Fruit fly (Drosophila melanogaster) whole organism, embryonic: ENCODE measurements around the gene CG14024.

Source experiments
- Adf1 ChIP-seq: fragments of 200-800 bp; sonication (Bioruptor generic); IDR thresholded peaks from 2 replicates; pipeline ENCODE4 v1.3.6; 2022; ENCODE audit warnings: missing biosample characterization, missing genetic modification characterization
- Bgb ChIP-seq: fragments of 200-800 bp; sonication (Bioruptor generic); IDR thresholded peaks from 2 replicates; pipeline ENCODE4 v1.3.6; 2022; ENCODE audit warnings: missing biosample characterization, missing genetic modification characterization; ENCODE audit not compliant: partially characterized antibody
- CG10274 ChIP-seq: fragments of 200-800 bp; sonication (Bioruptor generic); optimal IDR thresholded peaks from 3 replicates; lab custom pipeline; 2017; ENCODE audit warnings: missing biosample characterization, mild to moderate bottlenecking, missing genetic modification characterization
- CG1233 ChIP-seq: fragments of 200-800 bp; sonication (Bioruptor generic); optimal IDR thresholded peaks from 4 replicates; lab custom pipeline; 2018; ENCODE audit warnings: missing biosample characterization, mild to moderate bottlenecking, missing genetic modification characterization
- CG13287 ChIP-seq: fragments of 200-800 bp; sonication (Bioruptor generic); IDR thresholded peaks from 2 replicates; pipeline ENCODE4 v1.3.6; 2022; ENCODE audit warnings: missing biosample characterization, missing genetic modification characterization; ENCODE audit not compliant: partially characterized antibody
- CG14014 ChIP-seq: fragments of 200-800 bp; sonication (Bioruptor generic); IDR thresholded peaks from 2 replicates; pipeline ENCODE4 v1.3.6; 2022; ENCODE audit warnings: missing biosample characterization, missing genetic modification characterization
- CG15479 ChIP-seq: fragments of 200-800 bp; sonication (Bioruptor generic); optimal IDR thresholded peaks from 3 replicates; lab custom pipeline; 2019; ENCODE audit warnings: missing biosample characterization, mild to moderate bottlenecking, missing genetic modification characterization, moderate library complexity
- CG1832 ChIP-seq: fragments of 200-800 bp; sonication (Bioruptor generic); optimal IDR thresholded peaks from 2 replicates; lab custom pipeline; 2017; ENCODE audit warnings: missing biosample characterization, mild to moderate bottlenecking, missing genetic modification characterization, inconsistent platforms
- CG18619 ChIP-seq: fragments of 200-800 bp; sonication (Bioruptor generic); optimal IDR thresholded peaks from 3 replicates; lab custom pipeline; 2017; ENCODE audit warnings: missing biosample characterization, mild to moderate bottlenecking, missing genetic modification characterization
- CG2712 ChIP-seq: fragments of 200-800 bp; optimal IDR thresholded peaks from 3 replicates; lab custom pipeline; 2019; ENCODE audit warnings: missing biosample characterization, mild to moderate bottlenecking, missing genetic modification characterization, moderate library complexity
- CG2875 ChIP-seq: fragments of 200-800 bp; sonication (Bioruptor generic); optimal IDR thresholded peaks from 2 replicates; lab custom pipeline; 2017; ENCODE audit warnings: missing biosample characterization, mild to moderate bottlenecking, missing genetic modification characterization, missing genetic modification reagents
- CG32532 ChIP-seq: fragments of 200-800 bp; sonication (Bioruptor generic); IDR thresholded peaks from 2 replicates; pipeline ENCODE4 v1.3.6; 2022; ENCODE audit warnings: missing biosample characterization, missing genetic modification characterization
- CG34376 ChIP-seq: fragments of 200-800 bp; sonication (Bioruptor generic); optimal IDR thresholded peaks from 2 replicates; lab custom pipeline; 2018; ENCODE audit warnings: missing biosample characterization, mild to moderate bottlenecking, missing genetic modification characterization
- CG3847 ChIP-seq: fragments of 200-800 bp; sonication (Bioruptor generic); IDR thresholded peaks from 2 replicates; pipeline ENCODE4 v1.3.6; 2022; ENCODE audit warnings: missing biosample characterization, missing genetic modification characterization
- CG4328 ChIP-seq: fragments of 200-800 bp; sonication (Bioruptor generic); optimal IDR thresholded peaks from 3 replicates; lab custom pipeline; 2017; ENCODE audit warnings: missing biosample characterization, missing genetic modification reagents, missing genetic modification characterization
- CG5180 ChIP-seq: fragments of 200-800 bp; sonication (Bioruptor generic); optimal IDR thresholded peaks from 3 replicates; lab custom pipeline; 2017; ENCODE audit warnings: missing biosample characterization, missing genetic modification characterization, mild to moderate bottlenecking, moderate library complexity, missing genetic modification reagents
- CG6683 ChIP-seq: fragments of 200-800 bp; sonication (Bioruptor generic); optimal IDR thresholded peaks from 2 replicates; lab custom pipeline; 2017; ENCODE audit warnings: missing biosample characterization, mild to moderate bottlenecking, missing genetic modification characterization, missing genetic modification reagents
- CG6791 ChIP-seq: fragments of 200-800 bp; sonication (Bioruptor generic); IDR thresholded peaks from 3 replicates; pipeline ENCODE4 v1.3.6; 2022; ENCODE audit warnings: missing biosample characterization, missing genetic modification characterization; ENCODE audit not compliant: partially characterized antibody
- CG6813 ChIP-seq: fragments of 200-800 bp; sonication (Bioruptor generic); optimal IDR thresholded peaks from 2 replicates; lab custom pipeline; 2017; ENCODE audit warnings: missing biosample characterization, missing genetic modification characterization, mild to moderate bottlenecking, moderate library complexity, missing genetic modification reagents
- CG7987 ChIP-seq: fragments of 200-800 bp; sonication (Bioruptor generic); optimal IDR thresholded peaks from 2 replicates; lab custom pipeline; 2018; ENCODE audit warnings: missing biosample characterization, mild to moderate bottlenecking, missing genetic modification characterization, moderate library complexity
- Dbx ChIP-seq: fragments of 200-800 bp; sonication (Bioruptor generic); IDR thresholded peaks from 3 replicates; pipeline ENCODE4 v1.3.6; 2022; ENCODE audit warnings: missing biosample characterization, missing genetic modification characterization
- Ets65A ChIP-seq: fragments of 200-800 bp; sonication (Bioruptor generic); peaks from one replicate; lab custom pipeline; 2016; ENCODE audit warnings: missing biosample characterization, missing genetic modification characterization
- Hsf ChIP-seq: fragments of 200-800 bp; sonication (Bioruptor generic); optimal IDR thresholded peaks from 3 replicates; lab custom pipeline; 2016; ENCODE audit warnings: missing biosample characterization, missing genetic modification characterization
- Med ChIP-seq: fragments of 200-800 bp; sonication (Bioruptor generic); peaks from one replicate; lab custom pipeline; 2016; ENCODE audit warnings: missing biosample characterization, missing genetic modification characterization, mild to moderate bottlenecking, inconsistent platforms, moderate library complexity
- Mrtf ChIP-seq: fragments of 200-800 bp; sonication (Bioruptor generic); IDR thresholded peaks from 3 replicates; pipeline ENCODE4 v1.3.6; 2022; ENCODE audit warnings: missing biosample characterization, missing genetic modification characterization
- Nf-YC ChIP-seq: fragments of 200-800 bp; optimal IDR thresholded peaks from 3 replicates; lab custom pipeline; 2019; ENCODE audit warnings: missing biosample characterization, mild to moderate bottlenecking, missing genetic modification characterization, moderate library complexity
- Pdp1 ChIP-seq, 2 experiments: fragments of 200-800 bp; sonication (Bioruptor generic); optimal IDR thresholded peaks; 3 replicates each; lab custom pipeline; 2016; ENCODE audit warnings: missing biosample characterization in 2 of 2, missing genetic modification characterization in 2 of 2, mild to moderate bottlenecking in 1 of 2, moderate library complexity in 1 of 2
- Xbp1 ChIP-seq: fragments of 200-800 bp; sonication (Bioruptor generic); optimal IDR thresholded peaks from 3 replicates; lab custom pipeline; 2016; ENCODE audit warnings: missing biosample characterization, mild to moderate bottlenecking, missing genetic modification characterization
- bbx ChIP-seq: fragments of 200-800 bp; sonication (Bioruptor generic); IDR thresholded peaks from 2 replicates; pipeline ENCODE4 v1.3.6; 2022; ENCODE audit warnings: missing biosample characterization, missing genetic modification characterization; ENCODE audit not compliant: partially characterized antibody
- bowl ChIP-seq: fragments of 200-800 bp; sonication (Bioruptor generic); IDR thresholded peaks from 2 replicates; pipeline ENCODE4 v1.3.6; 2022; ENCODE audit warnings: missing biosample characterization, missing genetic modification characterization
- cas ChIP-seq: fragments of 200-800 bp; sonication (Bioruptor generic); IDR thresholded peaks from 2 replicates; pipeline ENCODE4 v1.3.6; 2022; ENCODE audit warnings: missing biosample characterization, missing genetic modification characterization
- chm ChIP-seq: fragments of 200-800 bp; sonication (Bioruptor generic); IDR thresholded peaks from 2 replicates; pipeline ENCODE4 v1.3.6; 2022; ENCODE audit warnings: missing biosample characterization, missing genetic modification characterization
- crol ChIP-seq: fragments of 200-800 bp; sonication (Bioruptor generic); IDR thresholded peaks from 2 replicates; pipeline ENCODE4 v1.3.6; 2022; ENCODE audit warnings: missing biosample characterization, missing genetic modification characterization
- danr ChIP-seq: fragments of 200-800 bp; sonication (Bioruptor generic); IDR thresholded peaks from 2 replicates; pipeline ENCODE4 v1.3.6; 2022; ENCODE audit warnings: missing biosample characterization, missing genetic modification characterization
- ewg ChIP-seq: fragments of 200-800 bp; sonication (Bioruptor generic); optimal IDR thresholded peaks from 3 replicates; lab custom pipeline; 2017; ENCODE audit warnings: mild to moderate bottlenecking, missing biosample characterization, missing genetic modification reagents, missing genetic modification characterization
- eyg ChIP-seq: fragments of 200-800 bp; sonication (Bioruptor generic); optimal IDR thresholded peaks from 3 replicates; lab custom pipeline; 2016; ENCODE audit warnings: missing biosample characterization, missing genetic modification characterization
- ftz-f1 ChIP-seq: fragments of 200-800 bp; sonication (Bioruptor generic); optimal IDR thresholded peaks from 2 replicates; lab custom pipeline; 2016; ENCODE audit warnings: missing biosample characterization, missing genetic modification characterization
- kay ChIP-seq: fragments of 200-800 bp; sonication (Bioruptor generic); optimal IDR thresholded peaks from 2 replicates; lab custom pipeline; 2016; ENCODE audit warnings: missing biosample characterization, missing genetic modification characterization
- kni ChIP-seq: fragments of 200-800 bp; sonication (Bioruptor generic); optimal IDR thresholded peaks from 3 replicates; lab custom pipeline; 2017; ENCODE audit warnings: mild to moderate bottlenecking, missing biosample characterization, missing genetic modification reagents, missing genetic modification characterization
- knrl ChIP-seq: fragments of 200-800 bp; sonication (Bioruptor generic); IDR thresholded peaks from 3 replicates; pipeline ENCODE4 v1.3.6; 2022; ENCODE audit warnings: missing biosample characterization, missing genetic modification characterization; ENCODE audit not compliant: partially characterized antibody
- nmo ChIP-seq: fragments of 200-800 bp; sonication (Bioruptor generic); optimal IDR thresholded peaks from 2 replicates; lab custom pipeline; 2018; ENCODE audit warnings: missing biosample characterization, mild to moderate bottlenecking, missing genetic modification characterization, moderate library complexity
- pan ChIP-seq, 4 experiments: fragments of >200 bp in 3 of 4; fragments of 200-800 bp in 1 of 4; sonication (Bioruptor generic) in 1 of 4; optimal IDR thresholded peaks in 3 of 4; IDR thresholded peaks in 1 of 4; 2 replicates each; pipeline versions ENCODE4 v1.3.6 to Lab custom; 2017 to 2022; ENCODE audit warnings: missing biosample characterization in 2 of 4, missing genetic modification characterization in 2 of 4, mixed read lengths in 1 of 4
- phol ChIP-seq: fragments of 200-800 bp; sonication (Bioruptor generic); optimal IDR thresholded peaks from 3 replicates; lab custom pipeline; 2018; ENCODE audit warnings: missing biosample characterization, mild to moderate bottlenecking, missing genetic modification characterization, moderate library complexity
- rib ChIP-seq: fragments of 200-800 bp; sonication (Bioruptor generic); IDR thresholded peaks from 2 replicates; pipeline ENCODE4 v1.3.6; 2022; ENCODE audit warnings: missing biosample characterization, missing genetic modification characterization
- sens ChIP-seq: fragments of 200-800 bp; sonication (Bioruptor generic); peaks from one replicate; lab custom pipeline; 2016; ENCODE audit warnings: missing biosample characterization, missing genetic modification characterization
- sna ChIP-seq: fragments of 200-800 bp; sonication (Bioruptor generic); IDR thresholded peaks from 2 replicates; pipeline ENCODE4 v1.3.6; 2022; ENCODE audit warnings: missing biosample characterization, missing genetic modification characterization; ENCODE audit not compliant: partially characterized antibody
- sob ChIP-seq: fragments of 200-800 bp; sonication (Bioruptor generic); IDR thresholded peaks from 2 replicates; pipeline ENCODE4 v1.3.6; 2022; ENCODE audit warnings: missing biosample characterization, missing genetic modification characterization

Gene CG14024

dm6 chr2L:5309369-5309768 is 5.3 kb downstream of the CG14024 start:
- TF ChIP-seq Ets65A (GFP tag; lab: Kevin White, UChicago), result peak; percentile 92
- TF ChIP-seq Med, result peak; percentile 39
- no peak for TF ChIP-seq knrl
- no peak for TF ChIP-seq ewg (GFP tag; lab: Kevin White, UChicago)
- no peak for TF ChIP-seq CG1233 (GFP tag; lab: Kevin White, UChicago)
- TF ChIP-seq sens (GFP tag; lab: Kevin White, UChicago), result peak; percentile 35
- no peak for TF ChIP-seq kay (GFP tag; lab: Kevin White, UChicago)
- no peak for TF ChIP-seq bowl (GFP tag; lab: Robert Waterston, UW)
- no peak for TF ChIP-seq CG5180 (GFP tag; lab: Kevin White, UChicago)
- TF ChIP-seq CG3847 (GFP tag; lab: Robert Waterston, UW), result no peak
- TF ChIP-seq cas (GFP tag; lab: Robert Waterston, UW), result no peak
- TF ChIP-seq CG14014 (GFP tag; lab: Robert Waterston, UW), result no peak
- no peak for TF ChIP-seq CG10274 (GFP tag; lab: Kevin White, UChicago)
- TF ChIP-seq danr (GFP tag; lab: Robert Waterston, UW), result no peak
- TF ChIP-seq chm (GFP tag; lab: Robert Waterston, UW), result no peak
- no peak for TF ChIP-seq CG6683 (GFP tag; lab: Kevin White, UChicago)
- no peak for TF ChIP-seq eyg (GFP tag; lab: Kevin White, UChicago)
- TF ChIP-seq Hsf (GFP tag; lab: Kevin White, UChicago), result no peak

- TF ChIP-seq Nf-YC (tag; lab: Kevin White, UChicago) (peak; percentile 18), CG2712 (no peak), CG34376 (GFP tag; lab: Kevin White, UChicago) (no peak), crol (peak; percentile 85), kni (GFP tag; lab: Kevin White, UChicago) (peak; percentile 42), Xbp1 (no peak), sob (GFP tag; lab: Robert Waterston, UW) (peak; percentile 31; the same call in 1 of the 2 replicates), CG2875 (GFP tag; lab: Kevin White, UChicago) (peak; percentile 13), Bgb (GFP tag; lab: Robert Waterston, UW) (peak; percentile 21; the same call in 1 of the 2 replicates), CG13287 (GFP tag; lab: Robert Waterston, UW) (peak; percentile 9; the same call in 1 of the 2 replicates), rib (GFP tag; lab: Robert Waterston, UW) (peak; percentile 77; the same call in 1 of the 2 replicates), nmo (GFP tag; lab: Kevin White, UChicago) (peak; percentile 14), Med (peak; percentile 68), Pdp1 (GFP tag; optimal IDR thresholded peaks at IDR 0.05; lab: Kevin White, UChicago) (peak in 1 of 2 experiments; percentile 91), bbx (GFP tag; lab: Robert Waterston, UW) (0 out of 2 replicates have a peak, but pooled peaks have one; percentile 40), Mrtf (0 out of 3 replicates have a peak, but pooled peaks have one; percentile 8), ftz-f1 (peak; percentile 59), sens (GFP tag; lab: Kevin White, UChicago) (peak; percentile 65), CG18619 (peak; percentile 2), phol (tag; lab: Kevin White, UChicago) (no peak), CG6791 (no peak), CG7987 (no peak), CG4328 (GFP tag; lab: Kevin White, UChicago) (peak; percentile 23), CG32532 (GFP tag; lab: Robert Waterston, UW) (peak; percentile 26; the same call in 1 of the 2 replicates), CG1832 (GFP tag; lab: Kevin White, UChicago) (peak; percentile 40), sna (peak; percentile 52; the same call in 1 of the 2 replicates), CG15479 (GFP tag; lab: Kevin White, UChicago) (peak; percentile 87), CG6813 (GFP tag; lab: Kevin White, UChicago) (peak; percentile 5), Adf1 (peak; percentile 53), Dbx (GFP tag; lab: Robert Waterston, UW) (peak; percentile 49; the same call in 1 of the 3 replicates), pan (optimal IDR thresholded peaks at IDR 0.05; lab: Kevin White, UChicago) (no peak), pan (GFP tag; optimal IDR thresholded peaks at IDR 0.05 in 1 of 2, IDR thresholded peaks at IDR 0.05 in 1 of 2) (peak in 1 of 2 experiments; percentile 15)
Observed at dm6 chr2L:5306373-5306997, 8.2 kb downstream of the CG14024 start.
